Fruit fly (Drosophila melanogaster): Measurements from ENCODE around the gene ome.

DNA sequence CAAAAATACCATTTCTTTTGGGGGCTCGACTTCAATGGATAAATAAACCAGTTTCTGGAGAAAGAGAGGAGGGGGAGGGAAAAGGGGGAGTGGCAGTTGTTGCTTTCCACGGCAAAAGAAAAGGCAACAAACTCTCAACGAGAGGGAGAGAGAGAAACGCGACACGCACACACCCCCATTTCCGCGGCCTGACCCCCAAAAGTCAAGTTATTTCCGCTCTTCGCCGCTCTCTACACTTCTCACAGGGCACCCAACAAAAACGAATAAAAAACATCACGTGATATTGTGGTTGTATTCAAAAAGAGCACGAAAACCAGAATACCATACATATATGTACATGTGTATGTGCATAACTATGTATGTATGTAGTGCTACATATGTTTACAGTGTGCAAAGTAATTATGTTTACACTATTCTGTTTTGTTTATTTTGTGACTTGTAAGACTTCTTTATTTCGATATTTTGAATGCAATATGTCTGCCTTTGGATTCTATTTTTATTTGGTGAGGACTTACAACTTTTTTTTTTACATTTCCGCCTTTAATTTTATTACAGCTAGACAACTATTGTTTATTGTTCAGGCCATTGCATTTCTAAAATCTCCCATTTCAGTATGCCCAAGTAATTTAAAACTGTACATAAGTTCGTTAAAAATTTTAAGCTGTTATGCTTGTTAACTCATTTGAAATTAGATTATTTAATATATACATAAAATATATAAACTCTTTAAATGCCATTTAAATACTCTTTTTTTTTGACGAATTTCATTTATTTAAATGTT, 108.6 kb downstream of the ome start:
- TF ChIP-seq rgr (GFP tag; optimal IDR thresholded peaks at IDR 0.05) (no peak), fru (GFP tag; optimal IDR thresholded peaks at IDR 0.05) (peak; percentile 7), psq (GFP tag; optimal IDR thresholded peaks at IDR 0.05) (peak; percentile 63), br (GFP tag; optimal IDR thresholded peaks at IDR 0.05) (no peak), Hnf4 (GFP tag; optimal IDR thresholded peaks at IDR 0.05) (peak; percentile 36), Jra (GFP tag; optimal IDR thresholded peaks at IDR 0.05) (no peak), Dfd (GFP tag; optimal IDR thresholded peaks at IDR 0.05) (no peak), dsf (GFP tag; optimal IDR thresholded peaks at IDR 0.05; ENCODE audit: borderline replicate concordance) (no peak), Dif (GFP tag; optimal IDR thresholded peaks at IDR 0.05; ENCODE audit: partially characterized antibody) (peak; percentile 61), usp (GFP tag; optimal IDR thresholded peaks at IDR 0.05) (no peak)

Measured in whole organism, wandering third instar larva.